Fruit fly (Drosophila melanogaster) whole organism, adult: ENCODE measurements around the gene Schip1.

Experiments used
- CG11617 ChIP-seq: fragments of 200-800 bp; sonication (Bioruptor generic); optimal IDR thresholded peaks from 2 replicates; lab custom pipeline; 2017; ENCODE audit warnings: mild to moderate bottlenecking, missing biosample characterization, missing genetic modification reagents, missing genetic modification characterization
- CG12768 ChIP-seq: fragments of 200-800 bp; sonication (Bioruptor generic); optimal IDR thresholded peaks from 2 replicates; lab custom pipeline; 2017; ENCODE audit warnings: missing biosample characterization, missing genetic modification characterization, mild to moderate bottlenecking, moderate library complexity, missing genetic modification reagents
- CG14711 ChIP-seq: fragments of 200-800 bp; sonication (Bioruptor generic); optimal IDR thresholded peaks from 2 replicates; lab custom pipeline; 2018; ENCODE audit warnings: missing biosample characterization, mild to moderate bottlenecking, missing genetic modification characterization, moderate library complexity
- CG1620 ChIP-seq: fragments of 200-800 bp; sonication (Bioruptor generic); optimal IDR thresholded peaks from 2 replicates; lab custom pipeline; 2016; ENCODE audit warnings: missing biosample characterization, missing genetic modification characterization
- CG33017 ChIP-seq: fragments of 200-800 bp; sonication (Bioruptor generic); optimal IDR thresholded peaks from 2 replicates; lab custom pipeline; 2018; ENCODE audit warnings: missing biosample characterization, mild to moderate bottlenecking, missing genetic modification characterization, moderate library complexity
- CG5204 ChIP-seq: fragments of 200-800 bp; sonication (Bioruptor generic); optimal IDR thresholded peaks from 2 replicates; lab custom pipeline; 2016; ENCODE audit warnings: missing biosample characterization, missing genetic modification characterization
- CG7045 ChIP-seq: fragments of 200-800 bp; sonication (Bioruptor generic); optimal IDR thresholded peaks from 2 replicates; lab custom pipeline; 2017; ENCODE audit warnings: missing biosample characterization, mild to moderate bottlenecking, missing genetic modification characterization
- CG7101 ChIP-seq: fragments of 200-800 bp; sonication (Bioruptor generic); optimal IDR thresholded peaks from 2 replicates; lab custom pipeline; 2018; ENCODE audit warnings: missing biosample characterization, mild to moderate bottlenecking, missing genetic modification characterization, moderate library complexity
- Clk ChIP-seq: fragments of 200-800 bp; sonication (Bioruptor generic); optimal IDR thresholded peaks from 2 replicates; lab custom pipeline; 2017; ENCODE audit warnings: missing biosample characterization, missing genetic modification characterization
- Crg-1 ChIP-seq: fragments of 200-800 bp; sonication (Bioruptor generic); optimal IDR thresholded peaks from 2 replicates; lab custom pipeline; 2016; ENCODE audit warnings: missing biosample characterization, missing genetic modification characterization
- Hr96 ChIP-seq: fragments of 200-800 bp; sonication (Bioruptor generic); optimal IDR thresholded peaks from 2 replicates; lab custom pipeline; 2016; ENCODE audit warnings: missing biosample characterization, missing genetic modification characterization
- Mnt ChIP-seq: fragments of 200-800 bp; sonication (Bioruptor generic); optimal IDR thresholded peaks from 2 replicates; lab custom pipeline; 2016; ENCODE audit warnings: missing biosample characterization, mild to moderate bottlenecking, missing genetic modification characterization
- bab1 ChIP-seq: fragments of 200-800 bp; sonication (Bioruptor generic); optimal IDR thresholded peaks from 3 replicates; lab custom pipeline; 2019; ENCODE audit warnings: missing biosample characterization, mild to moderate bottlenecking, missing genetic modification characterization, moderate library complexity
- cic ChIP-seq: fragments of 200-800 bp; sonication (Bioruptor generic); optimal IDR thresholded peaks from 2 replicates; lab custom pipeline; 2017; ENCODE audit warnings: missing biosample characterization, mild to moderate bottlenecking, missing genetic modification characterization, moderate library complexity
- cnc ChIP-seq, 2 experiments: fragments of >200 bp; optimal IDR thresholded peaks; 2 replicates each; lab custom pipeline; 2017
- kay ChIP-seq: fragments of 200-800 bp; sonication (Bioruptor generic); peaks from one replicate; lab custom pipeline; 2016; ENCODE audit warnings: missing biosample characterization, missing genetic modification characterization, borderline replicate concordance
- ovo ChIP-seq: fragments of 200-800 bp; sonication (Bioruptor generic); optimal IDR thresholded peaks from 2 replicates; lab custom pipeline; 2016; ENCODE audit warnings: missing biosample characterization, missing genetic modification characterization
- pad ChIP-seq: fragments of 200-800 bp; sonication (Bioruptor generic); optimal IDR thresholded peaks from 3 replicates; lab custom pipeline; 2017; ENCODE audit warnings: missing biosample characterization, missing genetic modification characterization, mild to moderate bottlenecking, moderate library complexity, missing genetic modification reagents
- tj ChIP-seq: fragments of 200-800 bp; sonication (Bioruptor generic); optimal IDR thresholded peaks from 3 replicates; lab custom pipeline; 2017; ENCODE audit warnings: missing biosample characterization, mild to moderate bottlenecking, missing genetic modification characterization, moderate library complexity
- toe ChIP-seq: fragments of 200-800 bp; sonication (Bioruptor generic); optimal IDR thresholded peaks from 2 replicates; lab custom pipeline; 2016; ENCODE audit warnings: missing biosample characterization, missing genetic modification characterization

Schip1 gene

dm6 chr2L:10331066-10331847, at the start of gene Schip1, which contains the start of gene Cox10:
Schip1 (minus strand) TSS chr2L:10331116.
Cox10 (plus strand) TSS chr2L:10331471.
- peak; percentile 44 for TF ChIP-seq CG7101
- TF ChIP-seq CG12768 (GFP tag; lab: Kevin White, UChicago), result no peak
- TF ChIP-seq pad (GFP tag; lab: Kevin White, UChicago), result no peak
- no peak for TF ChIP-seq Hr96 (GFP tag; lab: Kevin White, UChicago)
- TF ChIP-seq Mnt, result peak; percentile 10
- no peak for TF ChIP-seq Crg-1
- peak; percentile 0 for TF ChIP-seq kay
- peak; percentile 26 for TF ChIP-seq CG14711 (tag; lab: Kevin White, UChicago)
- TF ChIP-seq bab1 (GFP tag; lab: Kevin White, UChicago), result no peak
- no peak for TF ChIP-seq toe (GFP tag; lab: Kevin White, UChicago)
- TF ChIP-seq CG33017, result peak; percentile 40
- TF ChIP-seq cnc (optimal IDR thresholded peaks at IDR 0.05; lab: Kevin White, UChicago), result no peak

- no peak for TF ChIP-seq CG12768 (GFP tag; lab: Kevin White, UChicago)
- TF ChIP-seq bab1 (GFP tag; lab: Kevin White, UChicago), result peak; percentile 15
These were observed 48.9 kb upstream of the Schip1 start, which contains the start of gene gny for dm6 chr2L:10379865-10380264. gny (plus strand) TSS chr2L:10380103.

dm6 chr2L:10378631-10379030, 47.7 kb upstream of the Schip1 start:
- no peak for TF ChIP-seq cnc (optimal IDR thresholded peaks at IDR 0.05; lab: Kevin White, UChicago)
- TF ChIP-seq Clk, result no peak
- no peak for TF ChIP-seq CG14711 (tag; lab: Kevin White, UChicago)
- TF ChIP-seq bab1 (GFP tag; lab: Kevin White, UChicago), result no peak
- TF ChIP-seq ovo (GFP tag; lab: Kevin White, UChicago), result no peak
- no peak for TF ChIP-seq CG1620 (GFP tag; lab: Kevin White, UChicago)
- no peak for TF ChIP-seq CG7045 (GFP tag; lab: Kevin White, UChicago)
- no peak for TF ChIP-seq Mnt
- no peak for TF ChIP-seq toe (GFP tag; lab: Kevin White, UChicago)
- TF ChIP-seq Hr96 (GFP tag; lab: Kevin White, UChicago), result no peak
- no peak for TF ChIP-seq CG7101
- no peak for TF ChIP-seq kay
- TF ChIP-seq CG5204, result no peak
- no peak for TF ChIP-seq tj (GFP tag; lab: Kevin White, UChicago)
- no peak for TF ChIP-seq CG33017
- TF ChIP-seq cic, result no peak
- TF ChIP-seq CG11617 (GFP tag; lab: Kevin White, UChicago), result no peak

dm6 chr2L:10376276-10376675, 45.4 kb upstream of the Schip1 start:
- TF ChIP-seq bab1 (GFP tag; lab: Kevin White, UChicago) (no peak), ovo (GFP tag; lab: Kevin White, UChicago) (no peak)

dm6 chr2L:10375464-10376236, 44.7 kb upstream of the Schip1 start, which contains the start of the genes CG33303 and dpr19:
CG33303 (minus strand) TSS chr2L:10375757.
dpr19 (plus strand) TSS chr2L:10376168.
- TF ChIP-seq CG14711 (tag; lab: Kevin White, UChicago) (peak; percentile 70), pad (GFP tag; lab: Kevin White, UChicago) (no peak), CG11617 (GFP tag; lab: Kevin White, UChicago) (peak; percentile 73), CG1620 (GFP tag; lab: Kevin White, UChicago) (no peak), toe (GFP tag; lab: Kevin White, UChicago) (no peak), bab1 (GFP tag; lab: Kevin White, UChicago) (peak; percentile 38), cic (peak; percentile 38), CG7045 (GFP tag; lab: Kevin White, UChicago) (peak; percentile 63), Clk (no peak), cnc (optimal IDR thresholded peaks at IDR 0.05; lab: Kevin White, UChicago) (no peak), Hr96 (GFP tag; lab: Kevin White, UChicago) (no peak), tj (GFP tag; lab: Kevin White, UChicago) (peak; percentile 40), CG5204 (no peak), CG12768 (GFP tag; lab: Kevin White, UChicago) (peak; percentile 29), Crg-1 (no peak), ovo (GFP tag; lab: Kevin White, UChicago) (peak; percentile 8), CG7101 (peak; percentile 74), kay (no peak), Mnt (peak; percentile 13), CG33017 (peak; percentile 79)

dm6 chr2L:10373605-10374269, 42.8 kb upstream of the Schip1 start, which contains the start of gene rho-5:
rho-5 (minus strand) TSS chr2L:10373900.
- TF ChIP-seq CG7045 (GFP tag; lab: Kevin White, UChicago) (no peak), CG1620 (GFP tag; lab: Kevin White, UChicago) (no peak), pad (GFP tag; lab: Kevin White, UChicago) (no peak), kay (no peak), Mnt (no peak), CG14711 (tag; lab: Kevin White, UChicago) (no peak), cic (no peak), ovo (GFP tag; lab: Kevin White, UChicago) (no peak), Clk (no peak), cnc (optimal IDR thresholded peaks at IDR 0.05; lab: Kevin White, UChicago) (no peak)
